Worm (Caenorhabditis elegans) whole organism, young adult: ENCODE data around the gene rab-39.

Experiments
- T07F8.4 ChIP-seq: sonication (generic microtip); optimal IDR thresholded peaks from 2 replicates; lab custom pipeline; 2016; ENCODE audit warnings: mild to moderate bottlenecking, missing genetic modification characterization, moderate library complexity, missing compliant biosample characterization
- attf-6 ChIP-seq: fragments of 200-800 bp; sonication (Bioruptor generic); IDR thresholded peaks from 2 replicates; pipeline ENCODE4 v1.3.6; 2022; ENCODE audit warnings: missing genetic modification reagents, missing genetic modification characterization, missing compliant biosample characterization
- ceh-79 ChIP-seq: sonication (generic microtip); optimal IDR thresholded peaks from 2 replicates; lab custom pipeline; 2017; ENCODE audit warnings: mild to moderate bottlenecking, missing genetic modification characterization, missing compliant biosample characterization
- lag-1 ChIP-seq: fragments of 200-800 bp; sonication (Bioruptor generic); IDR thresholded peaks from 2 replicates; pipeline ENCODE4 v1.3.6; 2022; ENCODE audit warnings: missing genetic modification reagents, missing genetic modification characterization, missing compliant biosample characterization
- rec-8 ChIP-seq, 2 experiments: sonication (generic microtip); optimal IDR thresholded peaks; 2 replicates each; lab custom pipeline; 2016; ENCODE audit warnings: mild to moderate bottlenecking in 2 of 2, missing genetic modification characterization in 2 of 2, missing genetic modification reagents in 2 of 2, missing genotype in 2 of 2, missing biosample characterization in 1 of 2, missing compliant biosample characterization in 1 of 2, moderate library complexity in 1 of 2
- unc-130 ChIP-seq: sonication (generic microtip); optimal IDR thresholded peaks from 2 replicates; lab custom pipeline; 2016; ENCODE audit warnings: missing genetic modification reagents, missing genetic modification characterization, missing compliant biosample characterization

DNA sequence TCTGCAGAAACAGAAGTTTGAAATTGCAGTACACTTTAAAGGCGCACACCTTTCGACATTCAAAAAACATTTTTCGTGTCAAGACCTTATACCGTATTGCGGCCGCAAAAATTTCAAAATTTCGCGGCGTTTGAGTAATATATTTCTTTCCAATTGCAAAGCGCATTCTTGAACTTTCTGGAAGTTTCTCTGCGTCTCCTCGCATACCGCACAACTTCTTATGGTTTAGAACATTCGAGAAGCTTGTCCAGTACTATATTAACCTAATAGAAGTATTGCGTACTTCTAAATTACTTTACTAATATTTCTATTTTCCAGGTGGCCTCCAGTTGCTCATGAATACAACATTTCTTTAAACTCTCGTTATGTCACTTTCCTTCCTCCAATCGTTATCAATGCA is 13.9 kb upstream of the rab-39 start:
- no peak for TF ChIP-seq attf-6 (GFP tag; lab: Robert Waterston, UW)
- TF ChIP-seq T07F8.4 (tag; lab: Kevin White, UChicago) = no peak
- TF ChIP-seq unc-130 (GFP tag; lab: Kevin White, UChicago) = no peak
- no peak for TF ChIP-seq lag-1 (GFP tag; lab: Robert Waterston, UW)
- no peak for TF ChIP-seq rec-8 (tag; optimal IDR thresholded peaks at IDR 0.05; lab: Kevin White, UChicago)
- TF ChIP-seq ceh-79 = no peak
